Worm (Caenorhabditis elegans) whole organism, late embryonic: ENCODE data around the gene scl-1.
A peak's percentile ranks its signal among the peaks of the same experiment; 100 is the strongest.

ENCODE experiments used
- C38D4.7 ChIP-seq: fragments of 200-800 bp; sonication (Bioruptor generic); optimal IDR thresholded peaks from 2 replicates; lab custom pipeline; 2018; ENCODE audit warnings: mild to moderate bottlenecking, missing genetic modification characterization, moderate library complexity, missing compliant biosample characterization
- F13H6.1 ChIP-seq: sonication (generic microtip); optimal IDR thresholded peaks from 2 replicates; lab custom pipeline; 2016; ENCODE audit warnings: missing genetic modification characterization, missing compliant biosample characterization
- K09A11.1 ChIP-seq: sonication (generic microtip); optimal IDR thresholded peaks from 2 replicates; lab custom pipeline; 2017; ENCODE audit warnings: antibody characterized with exemption, mild to moderate bottlenecking, missing genetic modification characterization, missing compliant biosample characterization; ENCODE audit not compliant: insufficient read depth
- T23F11.4 ChIP-seq: fragments of 200-800 bp; sonication (Bioruptor generic); optimal IDR thresholded peaks from 2 replicates; lab custom pipeline; 2018; ENCODE audit warnings: mild to moderate bottlenecking, missing genetic modification characterization, missing compliant biosample characterization
- ceh-14 ChIP-seq: sonication (generic microtip); optimal IDR thresholded peaks from 2 replicates; lab custom pipeline; 2016; ENCODE audit warnings: missing genotype, missing genetic modification characterization, missing compliant biosample characterization
- ceh-19 ChIP-seq: fragments of 200-800 bp; sonication (Bioruptor generic); optimal IDR thresholded peaks from 2 replicates; lab custom pipeline; 2018; ENCODE audit warnings: mild to moderate bottlenecking, missing genetic modification characterization, missing compliant biosample characterization
- ceh-22 ChIP-seq: sonication (generic microtip); optimal IDR thresholded peaks from 2 replicates; lab custom pipeline; 2017; ENCODE audit warnings: missing biosample characterization, missing genetic modification characterization
- ceh-31 ChIP-seq: sonication (generic microtip); optimal IDR thresholded peaks from 2 replicates; lab custom pipeline; 2016; ENCODE audit warnings: missing genetic modification characterization, missing compliant biosample characterization
- ceh-34 ChIP-seq: sonication (generic microtip); optimal IDR thresholded peaks from 2 replicates; lab custom pipeline; 2016; ENCODE audit warnings: mild to moderate bottlenecking, missing genetic modification characterization, missing compliant biosample characterization
- ceh-45 ChIP-seq: fragments of 200-800 bp; sonication (Bioruptor generic); IDR thresholded peaks from 2 replicates; pipeline ENCODE4 v1.3.6; 2022; ENCODE audit warnings: missing genetic modification reagents, missing genetic modification characterization, missing compliant biosample characterization
- ceh-6 ChIP-seq: fragments of 200-800 bp; sonication (Bioruptor generic); optimal IDR thresholded peaks from 2 replicates; lab custom pipeline; 2018; ENCODE audit warnings: mild to moderate bottlenecking, missing genetic modification characterization, missing compliant biosample characterization
- ceh-9 ChIP-seq: sonication (generic microtip); optimal IDR thresholded peaks from 2 replicates; lab custom pipeline; 2016; ENCODE audit warnings: mild to moderate bottlenecking, missing genetic modification characterization, inconsistent platforms, missing compliant biosample characterization
- dve-1 ChIP-seq: sonication (generic microtip); optimal IDR thresholded peaks from 2 replicates; lab custom pipeline; 2017; ENCODE audit warnings: antibody characterized with exemption, mild to moderate bottlenecking, missing genetic modification characterization, missing compliant biosample characterization
- elt-2 ChIP-seq: sonication (generic microtip); optimal IDR thresholded peaks from 2 replicates; lab custom pipeline; 2016; ENCODE audit warnings: missing genetic modification reagents, missing genetic modification characterization, missing compliant biosample characterization
- eyg-1 ChIP-seq: sonication (generic microtip); optimal IDR thresholded peaks from 2 replicates; lab custom pipeline; 2016; ENCODE audit warnings: missing genotype, missing genetic modification characterization, missing compliant biosample characterization
- fax-1 ChIP-seq: sonication (generic microtip); optimal IDR thresholded peaks from 2 replicates; lab custom pipeline; 2016; ENCODE audit warnings: missing genotype, missing genetic modification characterization, missing compliant biosample characterization
- fkh-10 ChIP-seq: fragments of 150-350 bp; optimal IDR thresholded peaks from 2 replicates; lab custom pipeline; 2014; ENCODE audit warnings: missing biosample characterization, missing genetic modification reagents, missing genetic modification characterization
- gmeb-2 ChIP-seq: sonication (generic microtip); optimal IDR thresholded peaks from 2 replicates; lab custom pipeline; 2016; ENCODE audit warnings: missing genetic modification characterization, inconsistent platforms, missing compliant biosample characterization
- hlh-13 ChIP-seq: fragments of 200-800 bp; sonication (Bioruptor generic); optimal IDR thresholded peaks from 2 replicates; lab custom pipeline; 2018; ENCODE audit warnings: mild to moderate bottlenecking, missing genetic modification characterization, missing compliant biosample characterization
- hlh-15 ChIP-seq: sonication (generic microtip); optimal IDR thresholded peaks from 2 replicates; lab custom pipeline; 2016; ENCODE audit warnings: missing genetic modification characterization, missing compliant biosample characterization
- madf-2 ChIP-seq: sonication (generic microtip); optimal IDR thresholded peaks from 2 replicates; lab custom pipeline; 2017; ENCODE audit warnings: missing genetic modification characterization, missing compliant biosample characterization
- mec-3 ChIP-seq: sonication (generic microtip); optimal IDR thresholded peaks from 2 replicates; lab custom pipeline; 2016; ENCODE audit warnings: borderline replicate concordance, missing genetic modification characterization, missing compliant biosample characterization
- nfya-1 ChIP-seq: sonication (generic microtip); optimal IDR thresholded peaks from 2 replicates; lab custom pipeline; 2017; ENCODE audit warnings: missing genetic modification characterization, mild to moderate bottlenecking, missing compliant biosample characterization, antibody characterized with exemption, moderate library complexity
- nhr-232 ChIP-seq: sonication (generic microtip); optimal IDR thresholded peaks from 2 replicates; lab custom pipeline; 2016; ENCODE audit warnings: missing genetic modification characterization, missing compliant biosample characterization
- npax-4 ChIP-seq: sonication (generic microtip); optimal IDR thresholded peaks from 2 replicates; lab custom pipeline; 2016; ENCODE audit warnings: missing genetic modification characterization, missing compliant biosample characterization
- odd-2 ChIP-seq: sonication (generic microtip); optimal IDR thresholded peaks from 2 replicates; lab custom pipeline; 2017; ENCODE audit warnings: antibody characterized with exemption, mild to moderate bottlenecking, missing genetic modification characterization, missing compliant biosample characterization
- pag-3 ChIP-seq: sonication (generic microtip); optimal IDR thresholded peaks from 2 replicates; lab custom pipeline; 2016; ENCODE audit warnings: missing compliant biosample characterization, missing genetic modification characterization, borderline replicate concordance
- pha-2 ChIP-seq: sonication (generic microtip); optimal IDR thresholded peaks from 2 replicates; lab custom pipeline; 2017; ENCODE audit warnings: mild to moderate bottlenecking, missing genetic modification characterization, missing compliant biosample characterization
- pha-4 ChIP-seq: fragments of 150-350 bp; optimal IDR thresholded peaks from 2 replicates; lab custom pipeline; 2018; ENCODE audit warnings: missing biosample characterization, missing genetic modification reagents, missing genetic modification characterization
- rnt-1 ChIP-seq: sonication (generic microtip); optimal IDR thresholded peaks from 2 replicates; lab custom pipeline; 2016; ENCODE audit warnings: missing genetic modification characterization, missing compliant biosample characterization
- sdc-2 ChIP-seq: sonication (generic microtip); optimal IDR thresholded peaks from 2 replicates; lab custom pipeline; 2016; ENCODE audit warnings: missing genotype, missing genetic modification characterization, missing compliant biosample characterization
- sox-4 ChIP-seq: sonication (generic microtip); optimal IDR thresholded peaks from 2 replicates; lab custom pipeline; 2017; ENCODE audit warnings: mild to moderate bottlenecking, missing genetic modification characterization, inconsistent platforms, missing compliant biosample characterization
- tbx-2 ChIP-seq: sonication (generic microtip); optimal IDR thresholded peaks from 2 replicates; lab custom pipeline; 2016; ENCODE audit warnings: missing genetic modification characterization, missing compliant biosample characterization
- tbx-7 ChIP-seq: sonication (generic microtip); optimal IDR thresholded peaks from 2 replicates; lab custom pipeline; 2016; ENCODE audit warnings: missing genotype, missing genetic modification characterization, missing compliant biosample characterization
- unc-42 ChIP-seq: sonication (generic microtip); optimal IDR thresholded peaks from 2 replicates; lab custom pipeline; 2016; ENCODE audit warnings: missing genotype, missing genetic modification characterization, missing compliant biosample characterization

Gene scl-1

ce11 chrIV:13093677-13094076 lies 37.6 kb downstream of the scl-1 start, which contains the start of the genes prcc-1 and C39E9.12 (continued):
- TF ChIP-seq C38D4.7 (GFP tag; lab: Kevin White, UChicago) (no peak), hlh-15 (tag; lab: Kevin White, UChicago) (no peak), gmeb-2 (no peak), eyg-1 (tag; lab: Kevin White, UChicago) (no peak), npax-4 (tag; lab: Kevin White, UChicago) (no peak)
- TF ChIP-seq, all 69 proteins: peak for 6

- no peak for TF ChIP-seq tbx-2
- no peak for TF ChIP-seq madf-2 (tag; lab: Kevin White, UChicago)
- TF ChIP-seq npax-4 (tag; lab: Kevin White, UChicago), result no peak
- no peak for TF ChIP-seq tbx-7 (tag; lab: Kevin White, UChicago)
- TF ChIP-seq fax-1 (tag; lab: Kevin White, UChicago), result no peak
- TF ChIP-seq elt-2, result no peak
- no peak for TF ChIP-seq odd-2
- no peak for TF ChIP-seq pha-4 (tag; lab: Kevin White, UChicago)
- no peak for TF ChIP-seq ceh-14
Observed at ce11 chrIV:13095462-13095861, 39.3 kb downstream of the scl-1 start, which contains the start of gene rfc-3. TSS of gene rfc-3 (plus strand) at chrIV:13095762.

- TF ChIP-seq elt-2, result no peak
- TF ChIP-seq sox-4 (tag; lab: Kevin White, UChicago), result no peak
- TF ChIP-seq odd-2, result no peak
- no peak for TF ChIP-seq C38D4.7 (GFP tag; lab: Kevin White, UChicago)
- no peak for TF ChIP-seq madf-2 (tag; lab: Kevin White, UChicago)
- TF ChIP-seq ceh-45 (GFP tag; lab: Robert Waterston, UW), result no peak
- TF ChIP-seq pag-3, result no peak
- TF ChIP-seq nfya-1 (tag; lab: Kevin White, UChicago), result no peak
- TF ChIP-seq ceh-34 (tag; lab: Kevin White, UChicago), result no peak
- TF ChIP-seq K09A11.1, result no peak
- no peak for TF ChIP-seq ceh-9 (tag; lab: Kevin White, UChicago)
- TF ChIP-seq hlh-13, result no peak
- no peak for TF ChIP-seq nhr-232
- TF ChIP-seq, all 69 proteins: peak for 0
Observed at ce11 chrIV:13096778-13097177, 40.7 kb downstream of the scl-1 start.

- TF ChIP-seq rnt-1 (tag; lab: Kevin White, UChicago), result peak; percentile 2
- no peak for TF ChIP-seq ceh-19 (GFP tag; lab: Kevin White, UChicago)
- peak; percentile 95 for TF ChIP-seq unc-42 (tag; lab: Kevin White, UChicago)
- peak; percentile 57 for TF ChIP-seq ceh-14
- TF ChIP-seq ceh-34 (tag; lab: Kevin White, UChicago), result peak; percentile 9
- no peak for TF ChIP-seq ceh-6
- no peak for TF ChIP-seq sdc-2 (tag; lab: Kevin White, UChicago)
- no peak for TF ChIP-seq F13H6.1
- no peak for TF ChIP-seq T23F11.4 (GFP tag; lab: Kevin White, UChicago)
- peak; percentile 0 for TF ChIP-seq fax-1 (tag; lab: Kevin White, UChicago)
- TF ChIP-seq nfya-1 (tag; lab: Kevin White, UChicago), result peak; percentile 47
- peak; percentile 35 for TF ChIP-seq tbx-2
- no peak for TF ChIP-seq tbx-7 (tag; lab: Kevin White, UChicago)
- TF ChIP-seq ceh-31 (tag; lab: Kevin White, UChicago), result peak; percentile 21
- TF ChIP-seq ceh-9 (tag; lab: Kevin White, UChicago), result no peak
Observed at ce11 chrIV:13098652-13099051, 42.5 kb downstream of the scl-1 start, which contains the start of the genes dli-1, tin-9.2 and exos-4.1. TSS of gene dli-1 (minus strand) at chrIV:13098792. TSS of gene tin-9.2 (plus strand) at chrIV:13098995. TSS of gene exos-4.1 (plus strand) at chrIV:13098999.

- TF ChIP-seq pha-2 (tag; lab: Kevin White, UChicago), result no peak
- no peak for TF ChIP-seq mec-3
- no peak for TF ChIP-seq F13H6.1
- no peak for TF ChIP-seq dve-1 (tag; lab: Kevin White, UChicago)
- no peak for TF ChIP-seq ceh-45 (GFP tag; lab: Robert Waterston, UW)
- no peak for TF ChIP-seq nfya-1 (tag; lab: Kevin White, UChicago)
- TF ChIP-seq T23F11.4 (GFP tag; lab: Kevin White, UChicago), result no peak
- TF ChIP-seq fkh-10, result no peak
- TF ChIP-seq hlh-13, result no peak
- no peak for TF ChIP-seq ceh-22
Observed at ce11 chrIV:13100415-13100814, 44.3 kb downstream of the scl-1 start, which contains the start of gene fask-1. TSS of gene fask-1 (plus strand) at chrIV:13100715.
